Fruit fly (Drosophila melanogaster): Measurements from ENCODE around the gene IKKbeta.
A peak's percentile ranks its signal among the peaks of the same experiment; 100 is the strongest.

IKKbeta gene

dm6 chr3R:16049369-16049768 is at the start of gene IKKbeta, which contains the start of gene CG5013:
Gene IKKbeta, minus strand, starts transcription at chr3R:16049421.
Gene CG5013, plus strand, starts transcription at chr3R:16049670.
- TF ChIP-seq CG12605 (GFP tag; IDR thresholded peaks at IDR 0.05) = no peak
- TF ChIP-seq CG32121 (GFP tag; IDR thresholded peaks at IDR 0.05) = peak; percentile 47; the same call in 1 of the 2 replicates
- TF ChIP-seq rn (GFP tag; IDR thresholded peaks at IDR 0.05) = no peak; the same call in 1 of the 2 replicates
- TF ChIP-seq CG14655 (GFP tag; optimal IDR thresholded peaks at IDR 0.05) = no peak
- TF ChIP-seq Snoo (tag; optimal IDR thresholded peaks at IDR 0.05) = peak; percentile 37
- TF ChIP-seq CG13204 (GFP tag; optimal IDR thresholded peaks at IDR 0.05) = no peak
- no peak for TF ChIP-seq CG9948 (tag; optimal IDR thresholded peaks at IDR 0.05)
- TF ChIP-seq CG8159 (tag; optimal IDR thresholded peaks at IDR 0.05) = peak; percentile 48
- TF ChIP-seq Ets98B (GFP tag; IDR thresholded peaks at IDR 0.05) = no peak; the same call in 1 of the 2 replicates
- peak; percentile 21 for TF ChIP-seq CG34367 (tag; optimal IDR thresholded peaks at IDR 0.05)
- TF ChIP-seq CG15710 (tag; optimal IDR thresholded peaks at IDR 0.05) = peak; percentile 39
- no peak for TF ChIP-seq CG8301 (tag; optimal IDR thresholded peaks at IDR 0.05)
- TF ChIP-seq Pif1B (GFP tag; optimal IDR thresholded peaks at IDR 0.05) = no peak
- TF ChIP-seq Pif1A (GFP tag; optimal IDR thresholded peaks at IDR 0.05) = no peak
- TF ChIP-seq CG17806 (tag; optimal IDR thresholded peaks at IDR 0.05) = peak; percentile 14
- TF ChIP-seq gl (tag; optimal IDR thresholded peaks at IDR 0.05) = no peak
- no peak for TF ChIP-seq CG10348 (GFP tag; IDR thresholded peaks at IDR 0.05)
- no peak for TF ChIP-seq EcR (GFP tag; optimal IDR thresholded peaks at IDR 0.05)
- TF ChIP-seq CG4496 (GFP tag; IDR thresholded peaks at IDR 0.05) = 0 out of 3 replicates have a peak, but pooled peaks have one; percentile 12
- TF ChIP-seq D1 (tag; optimal IDR thresholded peaks at IDR 0.05) = no peak
- TF ChIP-seq fd96Ca (GFP tag; IDR thresholded peaks at IDR 0.05) = peak; percentile 44; the same call in 1 of the 3 replicates

dm6 chr3R:16098333-16099267 is 49.4 kb upstream of the IKKbeta start, which contains the start of the genes Mhcl and Akt:
Gene Mhcl, minus strand, starts transcription at chr3R:16098761.
Gene Akt, plus strand, starts transcription at chr3R:16099228.
- TF ChIP-seq CG8159 (tag; optimal IDR thresholded peaks at IDR 0.05) = peak; percentile 31
- TF ChIP-seq fd96Ca (GFP tag; IDR thresholded peaks at IDR 0.05) = no peak

- TF ChIP-seq CG8301 (tag; optimal IDR thresholded peaks at IDR 0.05) (peak; percentile 99), CG8159 (tag; optimal IDR thresholded peaks at IDR 0.05) (peak; percentile 99), fd96Ca (GFP tag; IDR thresholded peaks at IDR 0.05) (peak; percentile 98), CG12605 (GFP tag; IDR thresholded peaks at IDR 0.05) (peak; percentile 97), CG9948 (tag; optimal IDR thresholded peaks at IDR 0.05) (peak; percentile 99), gl (tag; optimal IDR thresholded peaks at IDR 0.05) (peak; percentile 97), CG34367 (tag; optimal IDR thresholded peaks at IDR 0.05) (peak; percentile 99), Pif1A (GFP tag; optimal IDR thresholded peaks at IDR 0.05) (peak; percentile 99), Pif1B (GFP tag; optimal IDR thresholded peaks at IDR 0.05) (peak; percentile 98), CG13204 (GFP tag; optimal IDR thresholded peaks at IDR 0.05) (peak; percentile 94), CG15710 (tag; optimal IDR thresholded peaks at IDR 0.05) (peak; percentile 99), D1 (tag; optimal IDR thresholded peaks at IDR 0.05) (peak; percentile 97), Ets98B (GFP tag; IDR thresholded peaks at IDR 0.05) (peak; percentile 98), CG14655 (GFP tag; optimal IDR thresholded peaks at IDR 0.05) (peak; percentile 99), CG4496 (GFP tag; IDR thresholded peaks at IDR 0.05) (peak; percentile 99), CG32121 (GFP tag; IDR thresholded peaks at IDR 0.05) (peak; percentile 99), CG17806 (tag; optimal IDR thresholded peaks at IDR 0.05) (peak; percentile 99), EcR (GFP tag; optimal IDR thresholded peaks at IDR 0.05) (peak; percentile 96), CG10348 (GFP tag; IDR thresholded peaks at IDR 0.05) (peak; percentile 95), rn (GFP tag; IDR thresholded peaks at IDR 0.05) (peak; percentile 96), Snoo (tag; optimal IDR thresholded peaks at IDR 0.05) (peak; percentile 99)
Measured at dm6 chr3R:16097661-16098329, 48.6 kb upstream of the IKKbeta start.

dm6 chr3R:16094918-16095317 is 45.7 kb upstream of the IKKbeta start:
- peak; percentile 21 for TF ChIP-seq CG14655 (GFP tag; optimal IDR thresholded peaks at IDR 0.05)
- no peak for TF ChIP-seq CG32121 (GFP tag; IDR thresholded peaks at IDR 0.05)
- TF ChIP-seq CG15710 (tag; optimal IDR thresholded peaks at IDR 0.05) = no peak
- no peak for TF ChIP-seq CG8301 (tag; optimal IDR thresholded peaks at IDR 0.05)
- no peak for TF ChIP-seq EcR (GFP tag; optimal IDR thresholded peaks at IDR 0.05)
- no peak for TF ChIP-seq CG34367 (tag; optimal IDR thresholded peaks at IDR 0.05)
- TF ChIP-seq CG10348 (GFP tag; IDR thresholded peaks at IDR 0.05) = no peak
- no peak for TF ChIP-seq CG9948 (tag; optimal IDR thresholded peaks at IDR 0.05)

dm6 chr3R:16094011-16094729 is 44.9 kb upstream of the IKKbeta start:
- peak; percentile 72 for TF ChIP-seq D1 (tag; optimal IDR thresholded peaks at IDR 0.05)
- TF ChIP-seq CG13204 (GFP tag; optimal IDR thresholded peaks at IDR 0.05) = peak; percentile 81
- no peak for TF ChIP-seq rn (GFP tag; IDR thresholded peaks at IDR 0.05)
- TF ChIP-seq CG34367 (tag; optimal IDR thresholded peaks at IDR 0.05) = peak; percentile 63
- peak; percentile 45 for TF ChIP-seq gl (tag; optimal IDR thresholded peaks at IDR 0.05)
- peak; percentile 84 for TF ChIP-seq fd96Ca (GFP tag; IDR thresholded peaks at IDR 0.05)
- peak; percentile 76 for TF ChIP-seq Ets98B (GFP tag; IDR thresholded peaks at IDR 0.05)
- peak; percentile 68 for TF ChIP-seq CG17806 (tag; optimal IDR thresholded peaks at IDR 0.05)
- TF ChIP-seq Pif1B (GFP tag; optimal IDR thresholded peaks at IDR 0.05) = peak; percentile 63
- peak; percentile 78 for TF ChIP-seq CG15710 (tag; optimal IDR thresholded peaks at IDR 0.05)
- peak; percentile 73; the same call in 2 of the 3 replicates for TF ChIP-seq CG4496 (GFP tag; IDR thresholded peaks at IDR 0.05)
- TF ChIP-seq CG9948 (tag; optimal IDR thresholded peaks at IDR 0.05) = peak; percentile 79
- TF ChIP-seq CG8159 (tag; optimal IDR thresholded peaks at IDR 0.05) = peak; percentile 85
- peak; percentile 67 for TF ChIP-seq CG32121 (GFP tag; IDR thresholded peaks at IDR 0.05)
- peak; percentile 81 for TF ChIP-seq Pif1A (GFP tag; optimal IDR thresholded peaks at IDR 0.05)
- peak; percentile 87 for TF ChIP-seq CG8301 (tag; optimal IDR thresholded peaks at IDR 0.05)
- TF ChIP-seq CG12605 (GFP tag; IDR thresholded peaks at IDR 0.05) = peak; percentile 31; the same call in 1 of the 2 replicates
- TF ChIP-seq CG14655 (GFP tag; optimal IDR thresholded peaks at IDR 0.05) = peak; percentile 92
- peak; percentile 62 for TF ChIP-seq Snoo (tag; optimal IDR thresholded peaks at IDR 0.05)
- TF ChIP-seq EcR (GFP tag; optimal IDR thresholded peaks at IDR 0.05) = peak; percentile 22
- peak; percentile 65 for TF ChIP-seq CG10348 (GFP tag; IDR thresholded peaks at IDR 0.05)

All from whole organism, pupa.